Worm (Caenorhabditis elegans): Measurements from ENCODE around the gene C25H3.16.

The C25H3.16 gene

DNA sequence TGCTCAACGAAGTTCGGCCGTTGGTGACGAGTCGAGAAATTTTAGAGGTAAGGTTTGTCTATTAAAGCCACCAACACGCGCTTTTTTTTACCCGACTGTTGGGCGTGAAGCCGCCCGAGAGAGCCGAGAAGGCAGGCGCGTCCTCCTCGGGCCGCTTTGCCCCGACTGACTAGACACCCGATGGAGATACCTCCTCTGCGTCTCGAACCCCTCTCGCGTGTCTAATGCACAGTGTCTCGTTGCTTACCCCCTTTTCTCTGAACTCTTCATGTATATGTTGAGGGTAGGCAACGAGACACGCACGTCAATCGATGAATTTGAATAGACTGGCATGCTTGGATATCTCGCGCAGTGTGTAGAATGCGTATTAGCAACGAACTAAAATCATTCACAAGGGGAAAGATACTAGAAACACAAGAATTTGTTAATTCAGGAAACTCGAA is 4.3 kb upstream of the C25H3.16 start (continued):
- TF ChIP-seq F37D6.2 (tag; optimal IDR thresholded peaks at IDR 0.05) (peak; percentile 91), hif-1 (tag; optimal IDR thresholded peaks at IDR 0.05) (peak; percentile 31 to 94), ces-1 (GFP tag; optimal IDR thresholded peaks at IDR 0.05) (no peak), madf-9 (GFP tag; conservative IDR thresholded peaks at IDR 0.05) (peak; percentile 90), nhr-48 (tag; optimal IDR thresholded peaks at IDR 0.05) (peak; percentile 73), zfp-3 (GFP tag; conservative IDR thresholded peaks at IDR 0.05) (peak; percentile 98), daf-8 (GFP tag; IDR thresholded peaks at IDR 0.05) (peak; percentile 83; the same call in 1 of the 2 replicates), hlh-30 (tag; optimal IDR thresholded peaks at IDR 0.05; ENCODE audit: insufficient read depth) (peak; percentile 89), F44E2.7 (GFP tag; IDR thresholded peaks at IDR 0.05) (peak; percentile 94), gei-8 (GFP tag; optimal IDR thresholded peaks at IDR 0.05) (peak; percentile 97), ceh-32 (tag; optimal IDR thresholded peaks at IDR 0.05; ENCODE audit: poor library complexity) (peak; percentile 59), Y5F2A.4 (GFP tag; optimal IDR thresholded peaks at IDR 0.05) (peak; percentile 81), nhr-42 (GFP tag; IDR thresholded peaks at IDR 0.05) (peak; percentile 94), fkh-10 (GFP tag; optimal IDR thresholded peaks at IDR 0.05) (peak; percentile 85)

DNA sequence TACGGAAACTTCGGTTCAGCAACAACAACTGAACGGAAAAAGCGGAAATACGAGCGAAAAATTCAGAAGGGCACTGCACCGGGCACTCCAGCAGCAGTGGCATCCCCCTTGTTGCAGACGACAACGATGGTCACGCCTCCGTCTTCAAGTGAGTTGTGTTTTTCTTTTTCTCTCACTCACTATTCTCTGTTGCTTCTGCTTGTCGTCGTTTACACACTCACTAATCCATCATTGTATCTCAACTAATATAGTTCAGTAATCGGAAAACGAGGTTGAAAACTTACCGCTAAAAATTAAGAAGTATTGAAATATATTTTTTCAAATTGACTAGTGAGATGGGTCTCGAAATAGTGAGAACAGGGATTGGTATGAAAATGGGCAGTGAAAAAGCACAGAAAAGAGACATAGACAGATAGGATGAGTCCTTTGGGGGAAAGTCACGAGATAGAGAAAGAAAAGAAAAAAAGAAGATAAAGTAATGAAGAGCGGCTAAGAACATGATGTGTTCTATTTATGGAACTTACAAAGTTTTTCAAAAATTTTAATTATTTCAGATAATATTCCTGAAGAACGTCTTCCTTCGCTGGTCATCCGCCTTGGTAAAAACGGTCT is 2.8 kb upstream of the C25H3.16 start:
- TF ChIP-seq R02D3.7 (tag; optimal IDR thresholded peaks at IDR 0.05) = no peak
- peak; percentile 5 for TF ChIP-seq sdz-12 (GFP tag; optimal IDR thresholded peaks at IDR 0.05)
- TF ChIP-seq ZK546.5 (tag; optimal IDR thresholded peaks at IDR 0.05) = no peak
- peak in 1 of 2 experiments; percentile 91 for TF ChIP-seq unc-62 (GFP tag; optimal IDR thresholded peaks at IDR 0.05 in 1 of 2)
- TF ChIP-seq unc-62 (tag; optimal IDR thresholded peaks at IDR 0.05) = no peak
- TF ChIP-seq ZK337.2 (GFP tag; IDR thresholded peaks at IDR 0.05) = no peak
- no peak for TF ChIP-seq duxl-1 (tag; optimal IDR thresholded peaks at IDR 0.05; ENCODE audit: poor library complexity)
- TF ChIP-seq lsy-2 (tag; optimal IDR thresholded peaks at IDR 0.05) = peak in 1 of 2 experiments; percentile 50
- TF ChIP-seq Y48G9A.11 (GFP tag; IDR thresholded peaks at IDR 0.05) = 0 out of 2 replicates have a peak, but pooled peaks have one; percentile 37
- peak; percentile 13 for TF ChIP-seq rbr-2 (tag; optimal IDR thresholded peaks at IDR 0.05)
- TF ChIP-seq aha-1 (tag) = peak; percentile 70
- TF ChIP-seq hlh-30 (tag; optimal IDR thresholded peaks at IDR 0.05; ENCODE audit: insufficient read depth) = peak; percentile 73
- TF ChIP-seq mep-1 (tag; optimal IDR thresholded peaks at IDR 0.05) = peak; percentile 8

ce11 chrII:5665029-5665428 is 1.1 kb upstream of the C25H3.16 start, which contains the start of gene C25H3.15:
Gene C25H3.15, plus strand, starts transcription at chrII:5665329.
- TF ChIP-seq hif-1 (tag; optimal IDR thresholded peaks at IDR 0.05) = no peak
- no peak for TF ChIP-seq nhr-111 (GFP tag; optimal IDR thresholded peaks at IDR 0.05)
- no peak for TF ChIP-seq T20F7.1 (GFP tag; optimal IDR thresholded peaks at IDR 0.05)
- TF ChIP-seq daf-16 (GFP tag; optimal IDR thresholded peaks at IDR 0.05) = no peak
- no peak for TF ChIP-seq daf-16 (tag; optimal IDR thresholded peaks at IDR 0.05)
- no peak for TF ChIP-seq mep-1 (tag; optimal IDR thresholded peaks at IDR 0.05)
- TF ChIP-seq nhr-77 (tag; optimal IDR thresholded peaks at IDR 0.05) = no peak
- TF ChIP-seq R02D3.7 (tag; optimal IDR thresholded peaks at IDR 0.05) = no peak
- TF ChIP-seq spr-1 (tag; optimal IDR thresholded peaks at IDR 0.05) = no peak
- TF ChIP-seq F10B5.3 (tag; optimal IDR thresholded peaks at IDR 0.05) = no peak
- TF ChIP-seq php-3 (GFP tag; IDR thresholded peaks at IDR 0.05) = no peak
- no peak for TF ChIP-seq saeg-2 (GFP tag; IDR thresholded peaks at IDR 0.05)

ce11 chrII:5667540-5667939 is 1.4 kb downstream of the C25H3.16 start:
- no peak for TF ChIP-seq mep-1 (tag; optimal IDR thresholded peaks at IDR 0.05)
- no peak for TF ChIP-seq nhr-77 (tag; optimal IDR thresholded peaks at IDR 0.05)
- no peak for TF ChIP-seq saeg-2 (GFP tag; IDR thresholded peaks at IDR 0.05)
- TF ChIP-seq nhr-10 (tag; optimal IDR thresholded peaks at IDR 0.05) = no peak
- no peak for TF ChIP-seq F10B5.3 (tag; optimal IDR thresholded peaks at IDR 0.05)
- TF ChIP-seq zip-11 (GFP tag; IDR thresholded peaks at IDR 0.05) = no peak
- TF ChIP-seq F37D6.2 (tag; optimal IDR thresholded peaks at IDR 0.05) = no peak
- TF ChIP-seq dve-1 (tag; optimal IDR thresholded peaks at IDR 0.05; ENCODE audit: insufficient read depth) = no peak

Data from whole organism, L4 larva.